Fruit fly (Drosophila melanogaster) whole organism, wandering third instar larva: ENCODE measurements around the gene CG15740.
A peak's percentile ranks its signal among the peaks of the same experiment; 100 is the strongest.

Experiments
- Abd-B ChIP-seq: fragments of >200 bp; optimal IDR thresholded peaks from 2 replicates; lab custom pipeline; 2017; ENCODE audit warnings: missing biosample characterization, missing genetic modification characterization
- CG32264 ChIP-seq: fragments of 200-800 bp; sonication (Bioruptor generic); optimal IDR thresholded peaks from 2 replicates; lab custom pipeline; 2016; ENCODE audit warnings: missing biosample characterization, missing genetic modification characterization
- CG9705 ChIP-seq: fragments of 200-800 bp; sonication (Bioruptor generic); optimal IDR thresholded peaks from 2 replicates; lab custom pipeline; 2018; ENCODE audit warnings: missing biosample characterization, mild to moderate bottlenecking, missing genetic modification characterization
- CrebA ChIP-seq: fragments of 200-800 bp; sonication (Bioruptor generic); optimal IDR thresholded peaks from 2 replicates; lab custom pipeline; 2016; ENCODE audit warnings: missing biosample characterization, mild to moderate bottlenecking, missing genetic modification characterization, borderline replicate concordance
- Dfd ChIP-seq: fragments of >200 bp; optimal IDR thresholded peaks from 2 replicates; lab custom pipeline; 2017; ENCODE audit warnings: missing biosample characterization, missing genetic modification characterization
- Dif ChIP-seq: fragments of 200-275, 200-300 bp; sonication (Bioruptor generic); optimal IDR thresholded peaks from 2 replicates; lab custom pipeline; 2018; ENCODE audit warnings: missing biosample characterization, missing genetic modification characterization; ENCODE audit not compliant: partially characterized antibody
- GATAd ChIP-seq: sonication (Bioruptor generic); optimal IDR thresholded peaks from 2 replicates; lab custom pipeline; 2016; ENCODE audit warnings: missing biosample characterization, missing genetic modification characterization
- HLH106 ChIP-seq: fragments of 200-800 bp; optimal IDR thresholded peaks from 3 replicates; lab custom pipeline; 2019; ENCODE audit warnings: missing biosample characterization, mild to moderate bottlenecking, missing genetic modification characterization, moderate library complexity
- Hnf4 ChIP-seq: fragments of 200-800 bp; sonication (Bioruptor generic); optimal IDR thresholded peaks from 2 replicates; lab custom pipeline; 2016; ENCODE audit warnings: missing biosample characterization, mild to moderate bottlenecking, missing genetic modification characterization
- Hr78 ChIP-seq: fragments of >200 bp; optimal IDR thresholded peaks from 2 replicates; lab custom pipeline; 2017; ENCODE audit warnings: missing biosample characterization, missing genetic modification characterization
- Hr83 ChIP-seq: fragments of 200-300 bp; sonication (Bioruptor generic); optimal IDR thresholded peaks from 2 replicates; lab custom pipeline; 2016; ENCODE audit warnings: missing biosample characterization, mild to moderate bottlenecking, missing genetic modification characterization, moderate library complexity; ENCODE audit not compliant: poor library complexity, severe bottlenecking
- Jra ChIP-seq: sonication (Bioruptor generic); optimal IDR thresholded peaks from 2 replicates; lab custom pipeline; 2016; ENCODE audit warnings: missing biosample characterization, missing genetic modification characterization
- Mio ChIP-seq: sonication (Bioruptor generic); optimal IDR thresholded peaks from 2 replicates; lab custom pipeline; 2016; ENCODE audit warnings: missing biosample characterization, missing genetic modification characterization
- Myc ChIP-seq: fragments of >200 bp; optimal IDR thresholded peaks from 2 replicates; lab custom pipeline; 2017
- N ChIP-seq: fragments of >200 bp; optimal IDR thresholded peaks from 2 replicates; lab custom pipeline; 2018; ENCODE audit warnings: missing biosample characterization, missing external identifiers, missing genetic modification characterization
- OdsH ChIP-seq: fragments of 200-800 bp; sonication (Bioruptor generic); optimal IDR thresholded peaks from 2 replicates; lab custom pipeline; 2016; ENCODE audit warnings: missing biosample characterization, mild to moderate bottlenecking, missing genetic modification characterization
- Rel ChIP-seq, 2 experiments: fragments of 200-800 bp; sonication (Bioruptor generic) in 1 of 2; optimal IDR thresholded peaks; 2 replicates in 1 of 2; 3 replicates in 1 of 2; lab custom pipeline; 2016 to 2019; ENCODE audit warnings: mild to moderate bottlenecking in 2 of 2, missing biosample characterization in 2 of 2, missing genetic modification characterization in 2 of 2, moderate library complexity in 1 of 2
- Sp1 ChIP-seq: fragments of 200-800 bp; sonication (Bioruptor generic); optimal IDR thresholded peaks from 3 replicates; lab custom pipeline; 2019; ENCODE audit warnings: missing biosample characterization, mild to moderate bottlenecking, missing genetic modification characterization, moderate library complexity
- Vsx2 ChIP-seq: fragments of 200-300, 225-300 bp; sonication (Bioruptor generic); optimal IDR thresholded peaks from 2 replicates; lab custom pipeline; 2018; ENCODE audit warnings: missing biosample characterization, missing genetic modification characterization; ENCODE audit not compliant: partially characterized antibody
- br ChIP-seq: fragments of 200-800 bp; sonication (Bioruptor generic); optimal IDR thresholded peaks from 2 replicates; lab custom pipeline; 2016; ENCODE audit warnings: missing biosample characterization, missing genetic modification characterization
- brk ChIP-seq: fragments of 200-800 bp; sonication (Bioruptor generic); optimal IDR thresholded peaks from 2 replicates; lab custom pipeline; 2016; ENCODE audit warnings: missing biosample characterization, mild to moderate bottlenecking, missing genetic modification characterization
- dl ChIP-seq, 2 experiments: fragments of 175-275, 200-275 bp in 1 of 2; fragments of 200-275 bp in 1 of 2; sonication (Bioruptor generic); optimal IDR thresholded peaks; lab custom pipeline; 2018; ENCODE audit warnings: mild to moderate bottlenecking in 2 of 2, missing biosample characterization in 2 of 2, missing genetic modification characterization in 2 of 2, moderate library complexity in 2 of 2; ENCODE audit not compliant: partially characterized antibody in 2 of 2, insufficient read depth in 1 of 2
- dmrt93B ChIP-seq: fragments of 200-800 bp; sonication (Bioruptor generic); optimal IDR thresholded peaks from 2 replicates; lab custom pipeline; 2018; ENCODE audit warnings: missing biosample characterization, mild to moderate bottlenecking, missing genetic modification characterization
- dsf ChIP-seq: sonication (Bioruptor generic); optimal IDR thresholded peaks from 2 replicates; lab custom pipeline; 2016; ENCODE audit warnings: missing biosample characterization, missing genetic modification characterization, borderline replicate concordance
- ey ChIP-seq: fragments of 200-800 bp; sonication (Bioruptor generic); optimal IDR thresholded peaks from 2 replicates; lab custom pipeline; 2016; ENCODE audit warnings: missing biosample characterization, missing genetic modification characterization
- foxo ChIP-seq, 2 experiments: fragments of 200-800 bp; sonication (Bioruptor generic); optimal IDR thresholded peaks; 2 replicates in 1 of 2; 3 replicates in 1 of 2; lab custom pipeline; 2016 to 2017; ENCODE audit warnings: missing biosample characterization in 2 of 2, missing genetic modification characterization in 2 of 2
- fru ChIP-seq: fragments of 200-800 bp; sonication (Bioruptor generic); optimal IDR thresholded peaks from 3 replicates; lab custom pipeline; 2016; ENCODE audit warnings: missing biosample characterization, mild to moderate bottlenecking, missing genetic modification characterization
- h ChIP-seq: fragments of 200-800 bp; sonication (Bioruptor generic); optimal IDR thresholded peaks from 3 replicates; lab custom pipeline; 2016; ENCODE audit warnings: missing biosample characterization, mild to moderate bottlenecking, missing genetic modification characterization
- jim ChIP-seq: fragments of 175-275, 200-325 bp; sonication (Bioruptor generic); optimal IDR thresholded peaks from 2 replicates; lab custom pipeline; 2016; ENCODE audit warnings: missing biosample characterization, mild to moderate bottlenecking, missing genetic modification characterization
- lola ChIP-seq: fragments of >200 bp; optimal IDR thresholded peaks from 2 replicates; lab custom pipeline; 2017; ENCODE audit warnings: missing biosample characterization, missing genetic modification characterization
- pan ChIP-seq: fragments of >200 bp; optimal IDR thresholded peaks from 2 replicates; lab custom pipeline; 2017
- psq ChIP-seq: fragments of 200-800 bp; sonication (Bioruptor generic); optimal IDR thresholded peaks from 3 replicates; lab custom pipeline; 2017; ENCODE audit warnings: missing biosample characterization, mild to moderate bottlenecking, missing genetic modification characterization, moderate library complexity
- rgr ChIP-seq: fragments of 200-800 bp; sonication (Bioruptor generic); optimal IDR thresholded peaks from 3 replicates; lab custom pipeline; 2016; ENCODE audit warnings: missing biosample characterization, mild to moderate bottlenecking, missing genetic modification characterization
- sage ChIP-seq: fragments of 200-800 bp; sonication (Bioruptor generic); optimal IDR thresholded peaks from 2 replicates; lab custom pipeline; 2016; ENCODE audit warnings: missing biosample characterization, mild to moderate bottlenecking, missing genetic modification characterization
- sv ChIP-seq: fragments of 200-800 bp; sonication (Bioruptor generic); optimal IDR thresholded peaks from 3 replicates; lab custom pipeline; 2016; ENCODE audit warnings: missing biosample characterization, missing genetic modification characterization
- usp ChIP-seq: fragments of >200 bp; optimal IDR thresholded peaks from 2 replicates; lab custom pipeline; 2017; ENCODE audit warnings: missing biosample characterization, missing genetic modification characterization
- woc ChIP-seq: sonication (Bioruptor generic); optimal IDR thresholded peaks from 2 replicates; lab custom pipeline; 2016; ENCODE audit warnings: missing biosample characterization, mild to moderate bottlenecking, missing genetic modification characterization

Gene CG15740

DNA sequence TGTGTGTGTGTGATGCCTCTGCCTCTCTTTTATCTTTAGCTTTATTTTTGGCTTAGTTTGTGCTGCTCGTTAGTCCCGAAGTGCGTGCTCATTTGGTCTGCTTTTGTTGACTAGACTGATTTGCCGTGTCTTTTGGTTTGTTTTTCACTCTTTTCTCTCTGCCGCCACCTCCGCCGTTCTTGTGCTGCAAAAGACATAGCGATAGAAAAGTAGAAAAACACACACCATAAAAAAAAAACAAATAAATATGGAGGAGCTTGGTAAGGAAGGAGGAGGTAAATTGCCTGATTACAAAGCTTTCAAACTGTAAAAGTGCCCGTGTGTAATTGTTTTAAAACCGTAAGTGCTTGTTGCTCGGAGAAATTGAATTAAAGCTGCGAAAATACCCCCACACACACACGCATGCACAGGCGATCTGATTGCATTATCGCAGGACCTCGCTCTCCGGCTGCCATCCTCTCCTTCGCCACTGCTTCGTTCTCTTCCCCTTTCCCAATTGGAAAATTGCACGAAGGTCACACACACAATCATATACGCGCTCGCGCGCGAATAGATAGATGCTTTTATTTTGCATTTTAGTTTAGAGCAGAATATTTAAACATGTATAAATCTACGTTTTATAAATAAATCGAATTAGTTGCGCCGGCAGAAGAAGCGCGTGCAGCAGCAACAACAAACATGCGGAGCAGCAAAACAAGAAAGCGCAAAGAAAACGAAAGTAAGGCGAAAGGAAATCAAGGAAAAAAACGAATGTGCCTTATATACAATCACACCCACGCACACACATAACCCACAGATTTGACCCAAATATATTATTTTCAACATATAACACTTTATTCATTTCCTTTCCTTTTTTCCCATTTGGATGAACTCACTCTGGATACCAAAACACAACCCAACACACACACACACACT is 30.3 kb downstream of the CG15740 start:
- TF ChIP-seq brk (GFP tag; lab: Kevin White, UChicago) (no peak), dl (GFP tag; optimal IDR thresholded peaks at IDR 0.05; lab: Kevin White, UChicago; ENCODE audit: insufficient read depth in 1 of 2, partially characterized antibody in 2 of 2) (no peak), GATAd (GFP tag; lab: Kevin White, UChicago) (no peak), psq (peak; percentile 3), Myc (lab: Kevin White, UChicago) (peak; percentile 3), Dfd (peak; percentile 24), h (no peak), Dif (GFP tag; lab: Kevin White, UChicago) (no peak)

DNA sequence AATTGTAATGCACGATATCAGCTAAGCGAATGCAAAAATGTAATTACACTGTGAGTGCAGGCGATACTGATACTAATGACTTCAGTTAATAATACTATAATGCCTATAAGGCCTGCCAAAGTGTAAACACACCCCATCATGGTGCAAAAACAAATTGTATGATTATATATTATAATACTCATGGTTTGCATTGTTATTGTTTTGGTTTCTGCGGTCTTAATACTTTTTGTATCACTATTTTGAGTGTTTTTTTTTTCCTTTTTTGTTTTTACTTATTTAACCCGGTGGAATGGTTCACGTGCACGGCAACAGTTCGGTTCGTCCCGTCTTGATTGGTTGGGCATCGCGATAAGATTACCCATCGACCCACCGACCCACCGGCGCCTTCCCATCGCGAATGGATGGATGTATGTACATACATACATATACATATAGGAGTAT is 32.2 kb downstream of the CG15740 start:
- no peak for TF ChIP-seq dmrt93B (GFP tag; lab: Kevin White, UChicago)
- no peak for TF ChIP-seq rgr (GFP tag; lab: Kevin White, UChicago)
- TF ChIP-seq, all 38 proteins: peak for 0

DNA sequence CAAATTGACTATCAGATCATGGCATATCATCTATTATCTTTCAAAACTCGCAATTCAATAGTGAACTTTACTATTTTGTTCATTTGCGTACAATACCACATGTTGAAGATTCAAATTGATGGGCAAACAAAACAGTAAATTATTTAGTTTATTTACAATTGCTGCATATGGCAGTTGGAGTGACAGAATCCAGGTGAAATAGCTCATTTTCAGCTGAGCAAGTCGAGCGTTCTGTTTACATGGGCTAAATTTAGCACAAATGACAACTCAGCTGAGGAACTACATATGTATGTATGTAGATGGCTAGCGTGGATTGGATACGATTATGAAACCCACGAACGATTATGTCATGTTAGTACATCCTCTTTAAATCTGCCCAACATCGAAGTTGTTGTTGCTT is 33.1 kb downstream of the CG15740 start:
- TF ChIP-seq Hnf4 (GFP tag; lab: Kevin White, UChicago) (peak; percentile 36), Sp1 (GFP tag; lab: Kevin White, UChicago) (peak; percentile 40), lola (GFP tag; lab: Kevin White, UChicago) (no peak), Hr83 (GFP tag; lab: Kevin White, UChicago) (peak; percentile 31), sv (no peak), h (peak; percentile 33)
- TF ChIP-seq, all 38 proteins: peak for 4

DNA sequence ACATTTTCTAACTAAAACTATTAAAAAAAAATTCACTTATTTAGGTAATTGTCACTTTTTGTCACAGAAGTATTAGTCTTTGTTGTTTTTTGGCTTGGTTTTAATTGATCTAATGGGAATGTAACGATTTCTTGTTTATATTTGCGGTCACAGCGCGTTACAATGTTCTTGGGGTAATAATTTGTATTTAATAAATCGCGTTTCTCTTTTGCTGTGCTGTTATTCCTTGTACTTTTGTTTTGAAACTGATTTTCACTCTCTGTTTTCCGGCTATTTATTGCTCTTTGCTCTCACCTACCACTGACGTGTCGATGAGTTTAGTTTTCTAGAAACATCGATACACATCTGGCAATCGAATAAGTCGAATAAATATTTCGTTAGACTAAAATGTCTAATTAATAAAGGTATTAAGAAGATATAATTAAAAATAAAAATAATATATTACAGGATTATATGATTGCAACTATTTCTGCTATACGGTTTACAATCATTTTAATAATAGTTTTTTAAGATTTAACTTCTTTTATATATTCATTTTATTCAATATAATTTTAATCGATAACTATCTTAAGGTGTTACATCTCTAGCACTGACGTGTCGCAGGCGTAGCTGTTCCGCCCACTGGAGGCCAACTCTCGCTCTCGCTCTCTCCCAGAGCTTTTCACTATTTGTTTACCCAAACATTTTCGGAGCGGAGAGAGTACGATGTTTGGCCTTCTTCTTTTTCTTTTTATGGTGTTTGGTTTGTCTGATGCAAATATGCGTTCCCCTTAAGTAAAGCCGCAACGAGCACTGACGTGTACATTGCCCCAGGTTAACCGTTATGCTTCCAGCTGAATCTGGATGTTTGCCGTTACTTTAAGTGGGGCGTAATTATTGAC is 38.8 kb downstream of the CG15740 start, which contains the start of gene Hsc70-3:
Gene Hsc70-3, minus strand, starts transcription at position 251 of the 881 bp plus-strand sequence.
- TF ChIP-seq usp (GFP tag; lab: Kevin White, UChicago) = no peak
- TF ChIP-seq dsf (GFP tag; lab: Kevin White, UChicago) = no peak
- peak in 1 of 2 experiments; percentile 32 for TF ChIP-seq foxo (GFP tag; optimal IDR thresholded peaks at IDR 0.05; lab: Kevin White, UChicago)
- peak; percentile 52 for TF ChIP-seq HLH106
- TF ChIP-seq Hr83 (GFP tag; lab: Kevin White, UChicago) = peak; percentile 41
- TF ChIP-seq Rel (GFP tag; optimal IDR thresholded peaks at IDR 0.05; lab: Kevin White, UChicago) = peak; percentile 5
- TF ChIP-seq Rel (tag; optimal IDR thresholded peaks at IDR 0.05; lab: Kevin White, UChicago) = peak; percentile 22
- no peak for TF ChIP-seq Mio (GFP tag; lab: Kevin White, UChicago)
- TF ChIP-seq GATAd (GFP tag; lab: Kevin White, UChicago) = no peak
- peak; percentile 17 for TF ChIP-seq fru (GFP tag; lab: Kevin White, UChicago)
- peak; percentile 56 for TF ChIP-seq psq
- TF ChIP-seq pan (lab: Kevin White, UChicago) = no peak
- no peak for TF ChIP-seq N (GFP tag; lab: Kevin White, UChicago)
- peak; percentile 13 for TF ChIP-seq h
- peak; percentile 61 for TF ChIP-seq Hnf4 (GFP tag; lab: Kevin White, UChicago)
- no peak for TF ChIP-seq sage (GFP tag; lab: Kevin White, UChicago)
- no peak for TF ChIP-seq jim (GFP tag; lab: Kevin White, UChicago)
- no peak for TF ChIP-seq Myc (lab: Kevin White, UChicago)
- TF ChIP-seq rgr (GFP tag; lab: Kevin White, UChicago) = peak; percentile 26
- no peak for TF ChIP-seq Abd-B (GFP tag; lab: Kevin White, UChicago)
- no peak for TF ChIP-seq lola (GFP tag; lab: Kevin White, UChicago)
- peak; percentile 41 for TF ChIP-seq OdsH
- no peak for TF ChIP-seq CG9705 (GFP tag; lab: Kevin White, UChicago)
- TF ChIP-seq brk (GFP tag; lab: Kevin White, UChicago) = peak; percentile 24
- TF ChIP-seq CG32264 (GFP tag; lab: Kevin White, UChicago) = no peak
- no peak for TF ChIP-seq Dfd
- TF ChIP-seq woc (GFP tag; lab: Kevin White, UChicago) = no peak
- TF ChIP-seq br = peak; percentile 22
- TF ChIP-seq Hr78 (GFP tag; lab: Kevin White, UChicago) = no peak
- no peak for TF ChIP-seq ey
- no peak for TF ChIP-seq Jra (GFP tag; lab: Kevin White, UChicago)
- TF ChIP-seq dl (GFP tag; optimal IDR thresholded peaks at IDR 0.05; lab: Kevin White, UChicago; ENCODE audit: insufficient read depth in 1 of 2, partially characterized antibody in 2 of 2) = peak; percentile 58 to 78
- TF ChIP-seq Dif (GFP tag; lab: Kevin White, UChicago) = peak; percentile 93
- peak; percentile 46 for TF ChIP-seq Sp1 (GFP tag; lab: Kevin White, UChicago)
- peak; percentile 72 for TF ChIP-seq CrebA (GFP tag; lab: Kevin White, UChicago)
- no peak for TF ChIP-seq Vsx2
- TF ChIP-seq, all 38 proteins: peak for 16
